ENCODE assay signal across 1 fruit fly cellular context in genomic region chr2L:819315-820032, dm6.
TF ChIP-seq lines count a peak whose summit lies in the region.

TSS of gene PGAP2 (minus strand) at chr2L:819508.
TSS of gene Clp (plus strand) at chr2L:819964.

TF ChIP-seq in whole organism, embryonic, 481 proteins besides CTCF, POLR2A, EP300 and RAD21 (continued from another document):
- TF ChIP-seq CG8359 (GFP tag; optimal IDR thresholded peaks at IDR 0.05; lab: Kevin White, UChicago; ENCODE audit: borderline replicate concordance) (no peak), Gug (GFP tag; IDR thresholded peaks at IDR 0.05; lab: Robert Waterston, UW) (peak; percentile 63; the same call in 3 of the 4 replicates), CG8944 (GFP tag; optimal IDR thresholded peaks at IDR 0.05; lab: Kevin White, UChicago) (peak; percentile 12), CG3281 (GFP tag; optimal IDR thresholded peaks at IDR 0.05; lab: Kevin White, UChicago) (peak; percentile 56), gsb-n (tag; optimal IDR thresholded peaks at IDR 0.05; lab: Kevin White, UChicago) (no peak), amos (GFP tag; IDR thresholded peaks at IDR 0.05; lab: Robert Waterston, UW; ENCODE audit: partially characterized antibody) (peak; percentile 11; the same call in 1 of the 2 replicates), bsh (GFP tag; optimal IDR thresholded peaks at IDR 0.05; lab: Kevin White, UChicago) (peak in 1 of 2 experiments; percentile 72), E2f2 (GFP tag; IDR thresholded peaks at IDR 0.05; lab: Robert Waterston, UW) (peak; percentile 32; the same call in 1 of the 2 replicates), CG2116 (GFP tag; optimal IDR thresholded peaks at IDR 0.05; lab: Kevin White, UChicago) (peak; percentile 72), pnt (GFP tag; optimal IDR thresholded peaks at IDR 0.05; lab: Kevin White, UChicago) (peak; percentile 16), bbx (GFP tag; IDR thresholded peaks at IDR 0.05; lab: Robert Waterston, UW; ENCODE audit: partially characterized antibody) (0 out of 2 replicates have a peak, but pooled peaks have one; percentile 10), CG6254 (GFP tag; optimal IDR thresholded peaks at IDR 0.05; lab: Kevin White, UChicago) (no peak), CG42726 (GFP tag; IDR thresholded peaks at IDR 0.05; lab: Robert Waterston, UW; ENCODE audit: partially characterized antibody) (no peak), CG10366 (GFP tag; IDR thresholded peaks at IDR 0.05; lab: Robert Waterston, UW) (peak; percentile 71), bcd (GFP tag; optimal IDR thresholded peaks at IDR 0.05; lab: Kevin White, UChicago) (peak; percentile 73), Hsf (GFP tag; optimal IDR thresholded peaks at IDR 0.05; lab: Kevin White, UChicago) (peak; percentile 72), wek (GFP tag; optimal IDR thresholded peaks at IDR 0.05; lab: Kevin White, UChicago) (no peak), Sin3A (optimal IDR thresholded peaks at IDR 0.05; lab: Kevin White, UChicago) (peak; percentile 61), CG30020 (tag; optimal IDR thresholded peaks at IDR 0.05; lab: Kevin White, UChicago) (peak; percentile 60), sd (tag; optimal IDR thresholded peaks at IDR 0.05; lab: Kevin White, UChicago) (no peak), CG6813 (GFP tag; optimal IDR thresholded peaks at IDR 0.05; lab: Kevin White, UChicago) (no peak), Scr (GFP tag; IDR thresholded peaks at IDR 0.05; lab: Robert Waterston, UW; ENCODE audit: partially characterized antibody) (peak; percentile 67; the same call in 1 of the 2 replicates), odd (GFP tag; optimal IDR thresholded peaks at IDR 0.05; lab: Kevin White, UChicago) (no peak), CG10431 (GFP tag; optimal IDR thresholded peaks at IDR 0.05; lab: Kevin White, UChicago) (no peak), Sox100B (GFP tag; optimal IDR thresholded peaks at IDR 0.05; lab: Kevin White, UChicago) (no peak), Lhr (GFP tag; optimal IDR thresholded peaks at IDR 0.05; lab: Kevin White, UChicago) (peak; percentile 52), Trl (optimal IDR thresholded peaks at IDR 0.05; lab: Kevin White, UChicago) (no peak), Trl (GFP tag; optimal IDR thresholded peaks at IDR 0.05; lab: Kevin White, UChicago) (no peak), CG4360 (GFP tag; IDR thresholded peaks at IDR 0.05; lab: Robert Waterston, UW) (peak; percentile 71), mld (GFP tag; IDR thresholded peaks at IDR 0.05; lab: Robert Waterston, UW; ENCODE audit: partially characterized antibody) (no peak), Hmr (GFP tag; optimal IDR thresholded peaks at IDR 0.05; lab: Kevin White, UChicago) (peak; percentile 64), corto (GFP tag; optimal IDR thresholded peaks at IDR 0.05; lab: Kevin White, UChicago) (no peak), CG32772 (GFP tag; IDR thresholded peaks at IDR 0.05; lab: Robert Waterston, UW) (peak; percentile 76), tin (GFP tag; optimal IDR thresholded peaks at IDR 0.05; lab: Kevin White, UChicago) (peak; percentile 73), CG2678 (tag; optimal IDR thresholded peaks at IDR 0.05; lab: Kevin White, UChicago) (peak; percentile 80), Dip2 (GFP tag; IDR thresholded peaks at IDR 0.05; lab: Robert Waterston, UW) (no peak)
